Fruit fly (Drosophila melanogaster) whole organism, embryonic: ENCODE results near the gene CG10948.
A peak's percentile ranks its signal among the peaks of the same experiment; 100 is the strongest.

ENCODE experiments used
- Ada2b ChIP-seq: fragments of 200-800 bp; sonication (Bioruptor generic); IDR thresholded peaks from 2 replicates; pipeline ENCODE4 v1.3.6; 2022; ENCODE audit warnings: missing biosample characterization, missing genetic modification characterization
- CG10267 ChIP-seq: fragments of 200-800 bp; sonication (Bioruptor generic); optimal IDR thresholded peaks from 2 replicates; lab custom pipeline; 2018; ENCODE audit warnings: missing biosample characterization, mild to moderate bottlenecking, missing genetic modification characterization, moderate library complexity
- CG10431 ChIP-seq: fragments of 200-800 bp; sonication (Bioruptor generic); optimal IDR thresholded peaks from 3 replicates; lab custom pipeline; 2018; ENCODE audit warnings: missing biosample characterization, mild to moderate bottlenecking, missing genetic modification characterization
- CG10565 ChIP-seq: fragments of 200-800 bp; sonication (Bioruptor generic); optimal IDR thresholded peaks from 3 replicates; lab custom pipeline; 2016; ENCODE audit warnings: missing biosample characterization, mild to moderate bottlenecking, missing genetic modification characterization
- CG11085 ChIP-seq: fragments of 200-800 bp; sonication (Bioruptor generic); IDR thresholded peaks from 2 replicates; pipeline ENCODE4 v1.3.6; 2022; ENCODE audit warnings: missing biosample characterization, missing genetic modification characterization
- CG11696 ChIP-seq: fragments of 200-800 bp; sonication (Bioruptor generic); IDR thresholded peaks from 2 replicates; pipeline ENCODE4 v1.3.6; 2022; ENCODE audit warnings: missing biosample characterization, missing genetic modification characterization
- CG12744 ChIP-seq: fragments of 200-800 bp; sonication (Bioruptor generic); optimal IDR thresholded peaks from 2 replicates; lab custom pipeline; 2016; ENCODE audit warnings: missing biosample characterization, missing genetic modification characterization
- CG13775 ChIP-seq: fragments of 200-800 bp; sonication (Bioruptor generic); optimal IDR thresholded peaks from 3 replicates; lab custom pipeline; 2017; ENCODE audit warnings: missing biosample characterization, mild to moderate bottlenecking, missing genetic modification characterization
- CG15011 ChIP-seq: fragments of 200-800 bp; sonication (Bioruptor generic); optimal IDR thresholded peaks from 3 replicates; lab custom pipeline; 2018; ENCODE audit warnings: missing biosample characterization, mild to moderate bottlenecking, missing genetic modification characterization
- CG15601 ChIP-seq: fragments of 200-800 bp; sonication (Bioruptor generic); optimal IDR thresholded peaks from 3 replicates; lab custom pipeline; 2019; ENCODE audit warnings: missing biosample characterization, mild to moderate bottlenecking, missing genetic modification characterization, moderate library complexity
- CG16863 ChIP-seq: fragments of 200-800 bp; sonication (Bioruptor generic); optimal IDR thresholded peaks from 3 replicates; lab custom pipeline; 2016; ENCODE audit warnings: missing biosample characterization, missing genetic modification characterization
- CG17361 ChIP-seq: fragments of 200-800 bp; sonication (Bioruptor generic); IDR thresholded peaks from 3 replicates; pipeline ENCODE4 v1.3.6; 2022; ENCODE audit warnings: missing biosample characterization, missing genetic modification characterization
- CG18262 ChIP-seq: fragments of 200-800 bp; optimal IDR thresholded peaks from 3 replicates; lab custom pipeline; 2019; ENCODE audit warnings: missing biosample characterization, mild to moderate bottlenecking, missing genetic modification characterization, moderate library complexity
- CG30431 ChIP-seq: fragments of 200-800 bp; sonication (Bioruptor generic); optimal IDR thresholded peaks from 2 replicates; lab custom pipeline; 2017; ENCODE audit warnings: missing biosample characterization, missing genetic modification characterization
- CG31441 ChIP-seq: fragments of 200-800 bp; sonication (Bioruptor generic); IDR thresholded peaks from 2 replicates; pipeline ENCODE4 v1.3.6; 2022; ENCODE audit warnings: missing biosample characterization, missing genetic modification characterization
- CG3163 ChIP-seq: fragments of 200-800 bp; sonication (Bioruptor generic); optimal IDR thresholded peaks from 3 replicates; lab custom pipeline; 2016; ENCODE audit warnings: missing biosample characterization, missing genetic modification characterization
- CG34422 ChIP-seq: fragments of 200-800 bp; sonication (Bioruptor generic); IDR thresholded peaks from 3 replicates; pipeline ENCODE4 v1.3.6; 2022; ENCODE audit warnings: missing biosample characterization, missing genetic modification characterization
- CG4707 ChIP-seq: fragments of 200-800 bp; sonication (Bioruptor generic); optimal IDR thresholded peaks from 2 replicates; lab custom pipeline; 2018; ENCODE audit warnings: missing biosample characterization, mild to moderate bottlenecking, missing genetic modification characterization, moderate library complexity
- CG4854 ChIP-seq: fragments of 200-800 bp; sonication (Bioruptor generic); optimal IDR thresholded peaks from 2 replicates; lab custom pipeline; 2016; ENCODE audit warnings: missing biosample characterization, missing genetic modification characterization, inconsistent platforms
- CG6175 ChIP-seq: fragments of 200-800 bp; sonication (Bioruptor generic); IDR thresholded peaks from 3 replicates; pipeline ENCODE4 v1.3.6; 2022; ENCODE audit warnings: missing biosample characterization, missing genetic modification characterization
- CoRest ChIP-seq: fragments of 200-800 bp; sonication (Bioruptor generic); optimal IDR thresholded peaks from 3 replicates; lab custom pipeline; 2018; ENCODE audit warnings: missing biosample characterization, mild to moderate bottlenecking, missing genetic modification characterization, moderate library complexity
- Hr78 ChIP-seq, 2 experiments: fragments of 200-800 bp in 1 of 2; fragments of >200 bp in 1 of 2; sonication (Bioruptor generic) in 1 of 2; optimal IDR thresholded peaks; 2 replicates each; lab custom pipeline; 2017 to 2019; ENCODE audit warnings: missing biosample characterization in 2 of 2, missing genetic modification characterization in 2 of 2, mild to moderate bottlenecking in 1 of 2, moderate library complexity in 1 of 2
- MTF-1 ChIP-seq: fragments of 200-800 bp; sonication (Bioruptor generic); optimal IDR thresholded peaks from 2 replicates; lab custom pipeline; 2018; ENCODE audit warnings: missing biosample characterization, mild to moderate bottlenecking, missing genetic modification characterization, borderline replicate concordance
- Nf-YA ChIP-seq: fragments of 200-800 bp; sonication (Bioruptor generic); IDR thresholded peaks from 2 replicates; pipeline ENCODE4 v1.3.6; 2022; ENCODE audit warnings: missing biosample characterization, missing genetic modification characterization
- Sin3A ChIP-seq: fragments of >200 bp; optimal IDR thresholded peaks from 2 replicates; lab custom pipeline; 2018
- Sox102F ChIP-seq: fragments of 200-800 bp; sonication (Bioruptor generic); optimal IDR thresholded peaks from 2 replicates; lab custom pipeline; 2018; ENCODE audit warnings: missing biosample characterization, mild to moderate bottlenecking, missing genetic modification characterization, moderate library complexity
- Spps ChIP-seq: fragments of 200-800 bp; sonication (Bioruptor generic); optimal IDR thresholded peaks from 2 replicates; lab custom pipeline; 2018; ENCODE audit warnings: missing biosample characterization, mild to moderate bottlenecking, missing genetic modification characterization
- Taf1 ChIP-seq: fragments of 200-800 bp; sonication (Bioruptor generic); IDR thresholded peaks from 2 replicates; pipeline ENCODE4 v1.3.6; 2022; ENCODE audit warnings: missing biosample characterization, missing genetic modification characterization
- bcd ChIP-seq: fragments of 200-800 bp; sonication (Bioruptor generic); optimal IDR thresholded peaks from 2 replicates; lab custom pipeline; 2017; ENCODE audit warnings: missing biosample characterization, mild to moderate bottlenecking, missing genetic modification characterization
- caup ChIP-seq: fragments of 200-800 bp; sonication (Bioruptor generic); optimal IDR thresholded peaks from 3 replicates; lab custom pipeline; 2017; ENCODE audit warnings: missing biosample characterization, mild to moderate bottlenecking, missing genetic modification characterization, moderate library complexity; ENCODE audit not compliant: severe bottlenecking
- chm ChIP-seq: fragments of 200-800 bp; sonication (Bioruptor generic); IDR thresholded peaks from 2 replicates; pipeline ENCODE4 v1.3.6; 2022; ENCODE audit warnings: missing biosample characterization, missing genetic modification characterization
- dati ChIP-seq: fragments of 200-800 bp; sonication (Bioruptor generic); IDR thresholded peaks from 2 replicates; pipeline ENCODE4 v1.3.6; 2022; ENCODE audit warnings: missing biosample characterization, missing genetic modification characterization
- ems ChIP-seq: fragments of 200-800 bp; sonication (Bioruptor generic); optimal IDR thresholded peaks from 3 replicates; lab custom pipeline; 2016; ENCODE audit warnings: missing biosample characterization, missing genetic modification characterization
- ewg ChIP-seq: fragments of 200-800 bp; sonication (Bioruptor generic); optimal IDR thresholded peaks from 3 replicates; lab custom pipeline; 2017; ENCODE audit warnings: mild to moderate bottlenecking, missing biosample characterization, missing genetic modification reagents, missing genetic modification characterization
- ftz-f1 ChIP-seq: fragments of 200-800 bp; sonication (Bioruptor generic); optimal IDR thresholded peaks from 2 replicates; lab custom pipeline; 2016; ENCODE audit warnings: missing biosample characterization, missing genetic modification characterization
- gro ChIP-seq: fragments of 200-800 bp; sonication (Bioruptor generic); optimal IDR thresholded peaks from 2 replicates; lab custom pipeline; 2016; ENCODE audit warnings: missing biosample characterization, missing genetic modification characterization
- hkb ChIP-seq, 2 experiments: fragments of 200-800 bp in 1 of 2; fragments of >200 bp in 1 of 2; sonication (Bioruptor generic) in 1 of 2; IDR thresholded peaks in 1 of 2; optimal IDR thresholded peaks in 1 of 2; 2 replicates each; pipeline versions ENCODE4 v1.3.6 to Lab custom; 2017 to 2022; ENCODE audit warnings: missing biosample characterization in 1 of 2, missing genetic modification characterization in 1 of 2
- kay ChIP-seq: fragments of 200-800 bp; sonication (Bioruptor generic); optimal IDR thresholded peaks from 2 replicates; lab custom pipeline; 2016; ENCODE audit warnings: missing biosample characterization, missing genetic modification characterization
- klu ChIP-seq: fragments of 200-800 bp; sonication (Bioruptor generic); IDR thresholded peaks from 2 replicates; pipeline ENCODE4 v1.3.6; 2022; ENCODE audit warnings: missing biosample characterization, missing genetic modification characterization
- lab ChIP-seq: fragments of 200-800 bp; sonication (Bioruptor generic); optimal IDR thresholded peaks from 3 replicates; lab custom pipeline; 2017; ENCODE audit warnings: missing biosample characterization, missing genetic modification characterization, mild to moderate bottlenecking, moderate library complexity, missing genetic modification reagents
- lilli ChIP-seq: fragments of 200-800 bp; sonication (Bioruptor generic); optimal IDR thresholded peaks from 3 replicates; lab custom pipeline; 2016; ENCODE audit warnings: missing biosample characterization, missing genetic modification characterization
- lmd ChIP-seq: fragments of 200-800 bp; sonication (Bioruptor generic); IDR thresholded peaks from 2 replicates; pipeline ENCODE4 v1.3.6; 2022; ENCODE audit warnings: missing biosample characterization, missing genetic modification characterization
- otp ChIP-seq: fragments of 200-800 bp; sonication (Bioruptor generic); IDR thresholded peaks from 3 replicates; pipeline ENCODE4, ENCODE4 v1.3.6; 2022; ENCODE audit warnings: missing biosample characterization, missing genetic modification characterization
- pfk ChIP-seq: fragments of 200-800 bp; sonication (Bioruptor generic); optimal IDR thresholded peaks from 2 replicates; lab custom pipeline; 2018; ENCODE audit warnings: missing biosample characterization, mild to moderate bottlenecking, missing genetic modification characterization, moderate library complexity
- pum ChIP-seq: fragments of 200-800 bp; sonication (Bioruptor generic); optimal IDR thresholded peaks from 2 replicates; lab custom pipeline; 2016; ENCODE audit warnings: missing biosample characterization, missing genetic modification characterization
- ranshi ChIP-seq: fragments of 200-800 bp; sonication (Bioruptor generic); IDR thresholded peaks from 2 replicates; pipeline ENCODE4 v1.3.6; 2022; ENCODE audit warnings: missing biosample characterization, missing genetic modification characterization
- row ChIP-seq: fragments of 200-800 bp; sonication (Bioruptor generic); IDR thresholded peaks from 3 replicates; pipeline ENCODE4 v1.3.6; 2022; ENCODE audit warnings: missing biosample characterization, missing genetic modification characterization
- scrt ChIP-seq: fragments of 200-800 bp; sonication (Bioruptor generic); optimal IDR thresholded peaks from 2 replicates; lab custom pipeline; 2018; ENCODE audit warnings: missing biosample characterization, mild to moderate bottlenecking, missing genetic modification characterization, moderate library complexity
- unc-4 ChIP-seq: fragments of 200-800 bp; sonication (Bioruptor generic); IDR thresholded peaks from 2 replicates; pipeline ENCODE4 v1.3.6; 2022; ENCODE audit warnings: missing biosample characterization, missing genetic modification characterization; ENCODE audit not compliant: partially characterized antibody
- usp ChIP-seq: fragments of >200 bp; optimal IDR thresholded peaks from 2 replicates; lab custom pipeline; 2017; ENCODE audit warnings: missing biosample characterization, missing genetic modification characterization
- wdn ChIP-seq: fragments of 200-800 bp; sonication (Bioruptor generic); IDR thresholded peaks from 2 replicates; pipeline ENCODE4 v1.3.6; 2022; ENCODE audit warnings: missing biosample characterization, missing genetic modification characterization

Gene CG10948

dm6 chr3L:12832355-12832881, 17.5 kb downstream of the CG10948 start (continued):
- TF ChIP-seq hkb (optimal IDR thresholded peaks at IDR 0.05; lab: Kevin White, UChicago) = no peak
- peak; percentile 24; the same call in 1 of the 2 replicates for TF ChIP-seq hkb (GFP tag; IDR thresholded peaks at IDR 0.05; lab: Robert Waterston, UW)
- no peak for TF ChIP-seq CG11696 (GFP tag; lab: Robert Waterston, UW)
- TF ChIP-seq ewg (GFP tag; lab: Kevin White, UChicago) = peak; percentile 59
- TF ChIP-seq wdn (GFP tag; lab: Robert Waterston, UW) = no peak
- peak; percentile 10; the same call in 1 of the 3 replicates for TF ChIP-seq CG34422 (GFP tag; lab: Robert Waterston, UW)
- no peak for TF ChIP-seq Taf1 (GFP tag; lab: Robert Waterston, UW)
- TF ChIP-seq CG15011 (GFP tag; lab: Kevin White, UChicago) = no peak
- no peak for TF ChIP-seq CG4707 (GFP tag; lab: Kevin White, UChicago)
- no peak for TF ChIP-seq klu (GFP tag; lab: Robert Waterston, UW)
- no peak for TF ChIP-seq pum (GFP tag; lab: Kevin White, UChicago)
- peak; percentile 75 for TF ChIP-seq CG3163 (GFP tag; lab: Kevin White, UChicago)
- TF ChIP-seq unc-4 (GFP tag; lab: Robert Waterston, UW) = no peak
- TF ChIP-seq pfk (GFP tag; lab: Kevin White, UChicago) = no peak
- no peak for TF ChIP-seq bcd (GFP tag; lab: Kevin White, UChicago)
- TF ChIP-seq lmd (GFP tag; lab: Robert Waterston, UW) = no peak
- TF ChIP-seq CG16863 (GFP tag; lab: Kevin White, UChicago) = no peak
- TF ChIP-seq CG18262 (tag; lab: Kevin White, UChicago) = no peak
- TF ChIP-seq Spps = no peak
- TF ChIP-seq Sin3A (lab: Kevin White, UChicago) = no peak
- TF ChIP-seq ems (GFP tag; lab: Kevin White, UChicago) = no peak
- TF ChIP-seq CG15601 = no peak
- TF ChIP-seq MTF-1 (GFP tag; lab: Kevin White, UChicago) = no peak
- TF ChIP-seq dati (GFP tag; lab: Robert Waterston, UW) = no peak
- no peak; the same call in 1 of the 2 replicates for TF ChIP-seq CG31441
- TF ChIP-seq Hr78 (GFP tag; optimal IDR thresholded peaks at IDR 0.05; lab: Kevin White, UChicago) = no peak
- peak; percentile 56 for TF ChIP-seq CG10431
- peak; percentile 55 for TF ChIP-seq lab (GFP tag; lab: Kevin White, UChicago)
- TF ChIP-seq CG13775 (GFP tag; lab: Kevin White, UChicago) = no peak
- no peak for TF ChIP-seq CoRest
- no peak for TF ChIP-seq Ada2b (GFP tag; lab: Robert Waterston, UW)
- TF ChIP-seq Sox102F (GFP tag; lab: Kevin White, UChicago) = no peak
- no peak for TF ChIP-seq CG4854 (GFP tag; lab: Kevin White, UChicago)
- TF ChIP-seq CG6175 = no peak
- TF ChIP-seq CG17361 = no peak
- TF ChIP-seq Nf-YA (GFP tag; lab: Robert Waterston, UW) = 0 out of 2 replicates have a peak, but pooled peaks have one; percentile 28
- TF ChIP-seq usp (GFP tag; lab: Kevin White, UChicago) = no peak
- no peak for TF ChIP-seq CG12744 (GFP tag; lab: Kevin White, UChicago)
- TF ChIP-seq scrt (GFP tag; lab: Kevin White, UChicago) = peak; percentile 69
- no peak for TF ChIP-seq caup
- peak; percentile 7 for TF ChIP-seq gro (GFP tag; lab: Kevin White, UChicago)
- no peak for TF ChIP-seq kay
- no peak for TF ChIP-seq otp
- TF ChIP-seq ranshi = no peak; the same call in 1 of the 2 replicates
- no peak for TF ChIP-seq chm (GFP tag; lab: Robert Waterston, UW)
- TF ChIP-seq CG30431 (GFP tag; lab: Kevin White, UChicago) = no peak
- no peak for TF ChIP-seq CG10565 (GFP tag; lab: Kevin White, UChicago)
- TF ChIP-seq lilli (GFP tag; lab: Kevin White, UChicago) = no peak
- no peak for TF ChIP-seq CG10267 (tag; lab: Kevin White, UChicago)
- TF ChIP-seq CG11085 = no peak
- peak; percentile 28; the same call in 1 of the 3 replicates for TF ChIP-seq row
- no peak for TF ChIP-seq ftz-f1 (GFP tag; lab: Kevin White, UChicago)
